Worm (Caenorhabditis elegans): ENCODE results near the gene str-221.

- TF ChIP-seq nhr-25 (tag; optimal IDR thresholded peaks at IDR 0.05) (no peak), nhr-77 (tag; optimal IDR thresholded peaks at IDR 0.05) (no peak), gmeb-1 (tag; optimal IDR thresholded peaks at IDR 0.05) (no peak), ztf-11 (tag; optimal IDR thresholded peaks at IDR 0.05) (no peak), nhr-10 (tag; optimal IDR thresholded peaks at IDR 0.05) (no peak), elt-1 (tag; optimal IDR thresholded peaks at IDR 0.05) (no peak), zag-1 (tag; optimal IDR thresholded peaks at IDR 0.05) (no peak), skn-1 (tag; optimal IDR thresholded peaks at IDR 0.05) (no peak), ama-1 (optimal IDR thresholded peaks at IDR 0.05) (no peak)
Measured at ce11 chrV:1611570-1611969, 28.5 kb upstream of the str-221 start.

Measured in whole organism, L2 larva.